Fruit fly (Drosophila melanogaster) whole organism, embryonic: ENCODE data around the gene CG12171.

ENCODE experiments used
- B-H2 ChIP-seq: fragments of 200-800 bp; sonication (Bioruptor generic); optimal IDR thresholded peaks from 2 replicates; lab custom pipeline; 2018; ENCODE audit warnings: missing biosample characterization, mild to moderate bottlenecking, missing genetic modification characterization
- BEAF-32 ChIP-seq: fragments of 200-800 bp; sonication (Bioruptor generic); optimal IDR thresholded peaks from 3 replicates; lab custom pipeline; 2017; ENCODE audit warnings: missing biosample characterization, missing genetic modification characterization, mild to moderate bottlenecking, moderate library complexity, missing genetic modification reagents
- Bgb ChIP-seq: fragments of 200-800 bp; sonication (Bioruptor generic); IDR thresholded peaks from 2 replicates; pipeline ENCODE4 v1.3.6; 2022; ENCODE audit warnings: missing biosample characterization, missing genetic modification characterization; ENCODE audit not compliant: partially characterized antibody
- CG10366 ChIP-seq: fragments of 200-800 bp; sonication (Bioruptor generic); IDR thresholded peaks from 2 replicates; pipeline ENCODE4 v1.3.6; 2022; ENCODE audit warnings: missing biosample characterization, missing genetic modification characterization
- CG14441 ChIP-seq: fragments of 200-800 bp; sonication (Bioruptor generic); IDR thresholded peaks from 2 replicates; pipeline ENCODE4 v1.3.6; 2022; ENCODE audit warnings: missing biosample characterization, missing genetic modification characterization
- CG14710 ChIP-seq: fragments of 200-800 bp; sonication (Bioruptor generic); optimal IDR thresholded peaks from 3 replicates; lab custom pipeline; 2019; ENCODE audit warnings: missing biosample characterization, mild to moderate bottlenecking, missing genetic modification characterization, moderate library complexity
- CG17186 ChIP-seq: fragments of 200-800 bp; sonication (Bioruptor generic); optimal IDR thresholded peaks from 3 replicates; lab custom pipeline; 2017; ENCODE audit warnings: missing biosample characterization, missing genetic modification reagents, missing genetic modification characterization
- CG17802 ChIP-seq: fragments of 200-800 bp; sonication (Bioruptor generic); optimal IDR thresholded peaks from 2 replicates; lab custom pipeline; 2018; ENCODE audit warnings: missing biosample characterization, mild to moderate bottlenecking, missing genetic modification characterization, moderate library complexity
- CG30020 ChIP-seq: fragments of 200-800 bp; optimal IDR thresholded peaks from 2 replicates; lab custom pipeline; 2019; ENCODE audit warnings: missing biosample characterization, mild to moderate bottlenecking, missing genetic modification characterization, moderate library complexity
- CG32532 ChIP-seq: fragments of 200-800 bp; sonication (Bioruptor generic); IDR thresholded peaks from 2 replicates; pipeline ENCODE4 v1.3.6; 2022; ENCODE audit warnings: missing biosample characterization, missing genetic modification characterization
- CG33213 ChIP-seq: fragments of 200-800 bp; sonication (Bioruptor generic); optimal IDR thresholded peaks from 3 replicates; lab custom pipeline; 2016; ENCODE audit warnings: missing biosample characterization, missing genetic modification characterization
- CG3407 ChIP-seq: fragments of 200-800 bp; sonication (Bioruptor generic); optimal IDR thresholded peaks from 2 replicates; lab custom pipeline; 2018; ENCODE audit warnings: missing biosample characterization, mild to moderate bottlenecking, missing genetic modification characterization
- CG34224 ChIP-seq: fragments of 200-800 bp; sonication (Bioruptor generic); IDR thresholded peaks from 3 replicates; pipeline ENCODE4 v1.3.6; 2022; ENCODE audit warnings: missing biosample characterization, missing genetic modification characterization; ENCODE audit not compliant: partially characterized antibody
- CG3847 ChIP-seq: fragments of 200-800 bp; sonication (Bioruptor generic); IDR thresholded peaks from 2 replicates; pipeline ENCODE4 v1.3.6; 2022; ENCODE audit warnings: missing biosample characterization, missing genetic modification characterization
- CG3995 ChIP-seq: fragments of 200-800 bp; sonication (Bioruptor generic); optimal IDR thresholded peaks from 3 replicates; lab custom pipeline; 2016; ENCODE audit warnings: missing biosample characterization, missing genetic modification characterization
- CG6175 ChIP-seq: fragments of 200-800 bp; sonication (Bioruptor generic); IDR thresholded peaks from 3 replicates; pipeline ENCODE4 v1.3.6; 2022; ENCODE audit warnings: missing biosample characterization, missing genetic modification characterization
- CG7357 ChIP-seq: fragments of 200-800 bp; sonication (Bioruptor generic); IDR thresholded peaks from 3 replicates; pipeline ENCODE4 v1.3.6; 2022; ENCODE audit warnings: missing biosample characterization, missing genetic modification characterization
- CG7372 ChIP-seq: fragments of 200-800 bp; sonication (Bioruptor generic); IDR thresholded peaks from 2 replicates; pipeline ENCODE4 v1.3.6; 2022; ENCODE audit warnings: missing biosample characterization, missing genetic modification characterization
- CG7839 ChIP-seq: fragments of 200-800 bp; sonication (Bioruptor generic); optimal IDR thresholded peaks from 3 replicates; lab custom pipeline; 2018; ENCODE audit warnings: missing biosample characterization, mild to moderate bottlenecking, missing genetic modification characterization, moderate library complexity
- CG8290 ChIP-seq, 3 experiments: fragments of 200-800 bp; sonication (Bioruptor generic); optimal IDR thresholded peaks; 2 replicates each; lab custom pipeline; 2016 to 2019; ENCODE audit warnings: missing biosample characterization in 3 of 3, missing genetic modification characterization in 3 of 3, mild to moderate bottlenecking in 2 of 3, moderate library complexity in 1 of 3
- CHES-1-like ChIP-seq: fragments of 200-800 bp; sonication (Bioruptor generic); optimal IDR thresholded peaks from 2 replicates; lab custom pipeline; 2016; ENCODE audit warnings: missing biosample characterization, missing genetic modification characterization
- CoRest ChIP-seq: fragments of 200-800 bp; sonication (Bioruptor generic); optimal IDR thresholded peaks from 3 replicates; lab custom pipeline; 2018; ENCODE audit warnings: missing biosample characterization, mild to moderate bottlenecking, missing genetic modification characterization, moderate library complexity
- D19B ChIP-seq: fragments of 200-800 bp; sonication (Bioruptor generic); optimal IDR thresholded peaks from 2 replicates; lab custom pipeline; 2017; ENCODE audit warnings: missing biosample characterization, mild to moderate bottlenecking, missing genetic modification characterization
- Dp ChIP-seq: fragments of 200-800 bp; sonication (Bioruptor generic); optimal IDR thresholded peaks from 2 replicates; lab custom pipeline; 2018; ENCODE audit warnings: missing biosample characterization, mild to moderate bottlenecking, missing genetic modification characterization, moderate library complexity
- Gsc ChIP-seq: fragments of 200-800 bp; sonication (Bioruptor generic); IDR thresholded peaks from 2 replicates; pipeline ENCODE4 v1.3.6; 2022; ENCODE audit warnings: missing biosample characterization, missing genetic modification characterization
- H2.0 ChIP-seq: fragments of 200-800 bp; sonication (Bioruptor generic); IDR thresholded peaks from 2 replicates; pipeline ENCODE4 v1.3.6; 2022; ENCODE audit warnings: missing biosample characterization, missing genetic modification characterization
- HmgD ChIP-seq: fragments of 200-800 bp; sonication (Bioruptor generic); optimal IDR thresholded peaks from 3 replicates; lab custom pipeline; 2016; ENCODE audit warnings: missing biosample characterization, missing genetic modification characterization
- Hr78 ChIP-seq, 2 experiments: fragments of 200-800 bp in 1 of 2; fragments of >200 bp in 1 of 2; sonication (Bioruptor generic) in 1 of 2; optimal IDR thresholded peaks; 2 replicates each; lab custom pipeline; 2017 to 2019; ENCODE audit warnings: missing biosample characterization in 2 of 2, missing genetic modification characterization in 2 of 2, mild to moderate bottlenecking in 1 of 2, moderate library complexity in 1 of 2
- Lim3 ChIP-seq: fragments of 200-800 bp; sonication (Bioruptor generic); IDR thresholded peaks from 2 replicates; pipeline ENCODE4 v1.3.6; 2022; ENCODE audit warnings: missing biosample characterization, missing genetic modification characterization
- Nf-YB ChIP-seq: fragments of 200-800 bp; sonication (Bioruptor generic); optimal IDR thresholded peaks from 3 replicates; lab custom pipeline; 2019; ENCODE audit warnings: missing biosample characterization, mild to moderate bottlenecking, missing genetic modification characterization, moderate library complexity
- NfI ChIP-seq: fragments of 200-800 bp; sonication (Bioruptor generic); optimal IDR thresholded peaks from 3 replicates; lab custom pipeline; 2018; ENCODE audit warnings: missing biosample characterization, mild to moderate bottlenecking, missing genetic modification characterization, moderate library complexity
- Rx ChIP-seq: fragments of 200-800 bp; sonication (Bioruptor generic); IDR thresholded peaks from 2 replicates; pipeline ENCODE4 v1.3.6; 2022; ENCODE audit warnings: missing biosample characterization, missing genetic modification characterization
- Scr ChIP-seq: fragments of 200-800 bp; sonication (Bioruptor generic); IDR thresholded peaks from 2 replicates; pipeline ENCODE4 v1.3.6; 2022; ENCODE audit warnings: missing biosample characterization, missing genetic modification characterization; ENCODE audit not compliant: partially characterized antibody
- Sox102F ChIP-seq: fragments of 200-800 bp; sonication (Bioruptor generic); optimal IDR thresholded peaks from 2 replicates; lab custom pipeline; 2018; ENCODE audit warnings: missing biosample characterization, mild to moderate bottlenecking, missing genetic modification characterization, moderate library complexity
- ase ChIP-seq: fragments of 200-800 bp; sonication (Bioruptor generic); IDR thresholded peaks from 3 replicates; pipeline ENCODE4 v1.3.6; 2022; ENCODE audit warnings: missing biosample characterization, missing genetic modification characterization
- ash1 ChIP-seq: fragments of 200-800 bp; sonication (Bioruptor generic); optimal IDR thresholded peaks from 2 replicates; lab custom pipeline; 2018; ENCODE audit warnings: missing biosample characterization, mild to moderate bottlenecking, missing genetic modification characterization
- bab2 ChIP-seq: fragments of 200-800 bp; sonication (Bioruptor generic); optimal IDR thresholded peaks from 2 replicates; lab custom pipeline; 2016; ENCODE audit warnings: missing biosample characterization, missing genetic modification characterization
- esg ChIP-seq: fragments of 200-800 bp; sonication (Bioruptor generic); conservative IDR thresholded peaks from 2 replicates; pipeline ENCODE4 v1.3.6; 2022; ENCODE audit warnings: missing biosample characterization, missing genetic modification characterization
- ftz-f1 ChIP-seq: fragments of 200-800 bp; sonication (Bioruptor generic); optimal IDR thresholded peaks from 2 replicates; lab custom pipeline; 2016; ENCODE audit warnings: missing biosample characterization, missing genetic modification characterization
- gce ChIP-seq: fragments of 200-800 bp; sonication (Bioruptor generic); IDR thresholded peaks from 3 replicates; pipeline ENCODE4 v1.3.6; 2022; ENCODE audit warnings: missing biosample characterization, missing genetic modification characterization
- jing ChIP-seq: fragments of 200-800 bp; sonication (Bioruptor generic); optimal IDR thresholded peaks from 2 replicates; lab custom pipeline; 2018; ENCODE audit warnings: missing biosample characterization, mild to moderate bottlenecking, missing genetic modification characterization
- lilli ChIP-seq: fragments of 200-800 bp; sonication (Bioruptor generic); optimal IDR thresholded peaks from 3 replicates; lab custom pipeline; 2016; ENCODE audit warnings: missing biosample characterization, missing genetic modification characterization
- repo ChIP-seq: fragments of 200-800 bp; sonication (Bioruptor generic); optimal IDR thresholded peaks from 2 replicates; lab custom pipeline; 2016; ENCODE audit warnings: missing biosample characterization, missing genetic modification characterization
- row ChIP-seq: fragments of 200-800 bp; sonication (Bioruptor generic); IDR thresholded peaks from 3 replicates; pipeline ENCODE4 v1.3.6; 2022; ENCODE audit warnings: missing biosample characterization, missing genetic modification characterization
- sens ChIP-seq: fragments of 200-800 bp; sonication (Bioruptor generic); peaks from one replicate; lab custom pipeline; 2016; ENCODE audit warnings: missing biosample characterization, missing genetic modification characterization
- stc ChIP-seq: fragments of 200-800 bp; sonication (Bioruptor generic); IDR thresholded peaks from 2 replicates; pipeline ENCODE4 v1.3.6; 2022; ENCODE audit warnings: missing biosample characterization, missing genetic modification characterization
- wek ChIP-seq: fragments of 200-800 bp; sonication (Bioruptor generic); optimal IDR thresholded peaks from 3 replicates; lab custom pipeline; 2018; ENCODE audit warnings: missing biosample characterization, mild to moderate bottlenecking, missing genetic modification characterization, moderate library complexity

CG12171 gene

dm6 chr3R:5587863-5588519 lies 45.4 kb upstream of the CG12171 start, which contains the start of gene CG2926 (continued):
- TF ChIP-seq stc (GFP tag; lab: Robert Waterston, UW) (0 out of 2 replicates have a peak, but pooled peaks have one; percentile 9), CG7839 (tag; lab: Kevin White, UChicago) (no peak), CG17186 (GFP tag; lab: Kevin White, UChicago) (peak; percentile 76), jing (GFP tag; lab: Kevin White, UChicago) (no peak), CoRest (tag; lab: Kevin White, UChicago) (no peak), CG3995 (GFP tag; lab: Kevin White, UChicago) (peak; percentile 65), ase (0 out of 3 replicates have a peak, but pooled peaks have one; percentile 41), CG3847 (GFP tag; lab: Robert Waterston, UW) (peak; percentile 42; the same call in 1 of the 2 replicates), repo (GFP tag; lab: Kevin White, UChicago) (peak; percentile 16), sens (GFP tag; lab: Kevin White, UChicago) (no peak), CG7372 (peak; percentile 25; the same call in 1 of the 2 replicates), CHES-1-like (GFP tag; lab: Kevin White, UChicago) (peak; percentile 29), CG33213 (GFP tag; lab: Kevin White, UChicago) (peak; percentile 40), H2.0 (GFP tag; lab: Robert Waterston, UW) (no peak), Bgb (peak; percentile 94), CG8290 (GFP tag; optimal IDR thresholded peaks at IDR 0.05; lab: Kevin White, UChicago) (no peak), CG8290 (tag; optimal IDR thresholded peaks at IDR 0.05; lab: Kevin White, UChicago) (no peak), BEAF-32 (GFP tag; lab: Kevin White, UChicago) (peak; percentile 87), Rx (no peak), Nf-YB (GFP tag; lab: Kevin White, UChicago) (no peak), HmgD (GFP tag; lab: Kevin White, UChicago) (peak; percentile 41), CG14441 (GFP tag; lab: Robert Waterston, UW) (0 out of 2 replicates have a peak, but pooled peaks have one; percentile 18)

dm6 chr3R:5588573-5588972 lies 44.9 kb upstream of the CG12171 start, which contains the start of gene PolZ2:
PolZ2 (plus strand) TSS chr3R:5588873.
- TF ChIP-seq row (GFP tag; lab: Robert Waterston, UW), result no peak
- peak; percentile 40 for TF ChIP-seq CG17802 (tag; lab: Kevin White, UChicago)
- no peak for TF ChIP-seq B-H2 (GFP tag; lab: Kevin White, UChicago)
- no peak for TF ChIP-seq CG3407 (GFP tag; lab: Kevin White, UChicago)
- TF ChIP-seq Hr78 (GFP tag; optimal IDR thresholded peaks at IDR 0.05; lab: Kevin White, UChicago), result no peak
- TF ChIP-seq CG14710 (tag; lab: Kevin White, UChicago), result peak; percentile 24
- TF ChIP-seq CG34224 (GFP tag; lab: Robert Waterston, UW), result no peak
- TF ChIP-seq wek, result peak; percentile 28
- TF ChIP-seq Scr (GFP tag; lab: Robert Waterston, UW), result peak; percentile 36; the same call in 1 of the 2 replicates
- peak; percentile 25 for TF ChIP-seq CG30020 (tag; lab: Kevin White, UChicago)
- peak; percentile 10 for TF ChIP-seq Dp
- TF ChIP-seq, all 482 proteins: peak for 6

DNA sequence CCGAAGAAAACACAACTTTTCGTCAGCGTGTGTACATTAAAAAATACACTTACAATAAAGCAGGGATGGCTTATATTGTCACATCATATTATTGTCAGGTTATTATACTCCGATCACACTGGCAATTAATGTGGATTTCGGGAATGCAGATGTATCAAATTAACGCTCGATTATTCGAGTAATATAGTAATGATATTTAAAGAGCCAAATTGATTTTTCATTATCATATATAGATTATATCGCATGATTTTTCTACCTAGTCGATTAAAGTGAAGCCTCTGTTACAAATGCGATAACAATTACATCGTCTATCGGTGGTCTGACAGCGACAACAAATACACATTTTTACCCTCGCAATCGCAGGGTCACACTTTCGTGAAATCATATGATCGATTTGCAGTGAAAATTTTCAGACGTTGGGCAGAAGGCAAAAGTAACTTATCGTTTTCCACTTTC lies 42.0 kb upstream of the CG12171 start, which contains the start of the genes noi and Vha26:
Gene noi (minus strand): TSS at position 62 of the 456 bp plus-strand sequence.
Gene Vha26 (plus strand): TSS at position 366 of the 456 bp plus-strand sequence.
- TF ChIP-seq ftz-f1 (peak; percentile 12), Lim3 (no peak), gce (no peak), CG7357 (GFP tag; lab: Robert Waterston, UW) (peak; percentile 98), NfI (GFP tag; lab: Kevin White, UChicago) (peak; percentile 44), bab2 (peak; percentile 10), ash1 (GFP tag; lab: Kevin White, UChicago) (no peak), CG10366 (no peak), Gsc (GFP tag; lab: Robert Waterston, UW) (no peak), CG6175 (GFP tag; lab: Robert Waterston, UW) (no peak), CG32532 (GFP tag; lab: Robert Waterston, UW) (peak; percentile 64; the same call in 1 of the 2 replicates), Sox102F (GFP tag; lab: Kevin White, UChicago) (no peak), D19B (GFP tag; lab: Kevin White, UChicago) (no peak), esg (GFP tag; lab: Robert Waterston, UW) (no peak), lilli (peak; percentile 54)
